Worm (Caenorhabditis elegans) whole organism, dauer: Measurements from ENCODE around the gene rps-23.

ENCODE experiments used
- unc-62 ChIP-seq: sonication (generic microtip); optimal IDR thresholded peaks from 2 replicates; lab custom pipeline; 2017; ENCODE audit warnings: missing biosample characterization, missing genetic modification reagents, missing genetic modification characterization

rps-23 gene

DNA sequence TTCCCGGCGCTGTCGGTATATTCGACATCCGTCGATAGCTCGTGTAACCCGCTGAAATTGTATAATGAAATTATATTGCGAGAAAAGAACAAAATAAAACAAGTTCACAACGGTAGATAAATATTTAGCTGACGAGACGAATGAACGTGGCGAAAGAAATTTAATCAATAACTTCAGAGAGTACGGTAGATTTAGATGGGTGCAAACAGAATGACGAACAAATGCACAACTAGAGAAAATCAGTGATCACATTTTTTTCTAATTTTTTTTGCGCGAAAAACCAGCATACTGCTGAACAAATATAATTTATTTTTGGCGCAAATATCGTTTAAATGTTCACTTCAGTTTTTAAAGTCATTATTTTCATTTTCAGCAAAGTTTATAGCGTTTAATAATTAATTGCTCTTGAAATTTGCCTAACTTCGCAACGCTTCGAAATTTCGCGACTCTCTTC, 30.1 kb downstream of the rps-23 start, which contains the start of gene sec-24.2:
Gene sec-24.2 (minus strand): TSS at position 51 of the 454 bp plus-strand sequence.
- no peak for TF ChIP-seq unc-62 (GFP tag; lab: Kevin White, UChicago)

DNA sequence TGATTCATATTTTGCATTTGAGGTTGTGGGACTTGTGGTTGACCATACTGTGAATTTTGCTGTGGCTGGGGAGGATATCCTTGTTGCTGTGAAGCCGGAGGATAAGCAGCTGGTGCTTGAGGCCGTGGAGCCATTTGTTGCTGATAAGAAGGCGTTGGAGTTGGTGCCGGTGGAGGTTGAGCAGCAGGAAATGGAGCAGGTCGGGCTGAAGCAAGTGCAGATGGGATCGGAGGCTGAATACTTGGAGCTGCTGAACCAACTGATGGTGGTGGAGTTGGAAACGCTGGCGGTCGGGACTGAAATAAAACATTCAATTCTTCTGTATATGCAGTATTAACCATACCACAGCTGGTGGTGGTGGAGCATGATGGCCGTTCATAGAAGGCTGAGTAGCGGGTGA, 30.9 kb downstream of the rps-23 start:
- TF ChIP-seq unc-62 (GFP tag; lab: Kevin White, UChicago), result no peak

DNA sequence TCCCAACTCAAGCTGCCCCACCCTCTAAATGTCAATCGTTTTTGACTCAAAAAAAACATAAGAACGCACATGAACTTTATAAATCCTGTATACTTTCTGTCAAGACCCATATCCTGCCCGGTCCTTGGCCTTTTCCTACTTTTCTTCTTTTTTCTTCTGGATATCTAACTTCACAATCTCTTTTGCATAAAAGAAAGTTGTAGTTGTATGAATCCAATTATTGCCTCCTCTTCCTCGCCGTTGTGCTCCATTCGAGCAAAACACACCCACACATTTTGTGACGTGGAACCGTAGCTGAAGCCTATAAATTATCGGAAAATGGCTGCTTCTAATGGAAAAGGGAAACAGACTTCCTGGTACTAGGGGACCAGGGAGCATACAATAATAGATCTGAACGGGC, 40.6 kb downstream of the rps-23 start:
- no peak for TF ChIP-seq unc-62 (GFP tag; lab: Kevin White, UChicago)

DNA sequence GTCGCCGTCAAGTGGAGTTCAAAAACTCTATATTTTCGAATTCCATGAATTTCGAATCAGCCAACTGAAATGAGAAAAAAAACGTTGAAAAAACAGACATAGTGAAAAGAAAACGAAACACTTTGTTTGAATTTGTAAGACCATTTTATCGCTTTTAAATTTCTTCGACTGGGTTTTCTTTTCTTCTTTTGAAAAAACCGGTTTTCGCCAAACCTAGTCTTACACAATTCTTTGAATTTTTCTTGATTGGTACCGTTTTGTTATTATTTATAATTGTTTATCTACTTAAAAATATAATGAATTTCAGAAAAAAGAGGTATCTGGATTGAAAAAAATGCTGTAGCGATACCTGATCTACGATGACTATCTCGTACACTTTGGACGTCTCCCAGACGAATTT, 41.2 kb downstream of the rps-23 start, which contains the start of gene best-22:
Gene best-22 (plus strand): TSS at position 301 of the 400 bp plus-strand sequence.
- no peak for TF ChIP-seq unc-62 (GFP tag; lab: Kevin White, UChicago)

DNA sequence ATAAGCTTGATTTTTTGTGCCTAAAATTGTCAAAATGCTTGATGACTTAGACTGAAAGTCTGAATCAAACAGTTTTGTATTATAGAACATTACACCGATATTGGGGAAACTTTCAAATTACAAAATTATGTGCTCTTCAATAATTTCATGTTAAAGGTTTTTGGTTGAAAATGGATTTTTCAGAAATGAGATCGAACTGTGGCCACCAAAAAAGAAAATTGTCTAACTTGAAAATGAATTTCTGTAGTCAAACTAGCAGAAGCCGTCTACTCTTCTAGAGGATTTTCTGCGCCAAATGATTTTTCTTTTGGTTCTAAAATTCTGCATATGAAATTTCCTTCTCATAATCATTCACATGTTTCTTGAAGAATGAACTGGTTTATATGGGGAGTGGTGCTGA, 50.0 kb downstream of the rps-23 start:
- no peak for TF ChIP-seq unc-62 (GFP tag; lab: Kevin White, UChicago)
